Fruit fly (Drosophila melanogaster) whole organism: ENCODE measurements around the gene Cftr.

Experiments used
- CG8478 ChIP-seq: fragments of >200 bp; optimal IDR thresholded peaks from 2 replicates; lab custom pipeline; 2018; ENCODE audit warnings: inconsistent platforms
- Dll ChIP-seq: fragments of >200 bp; optimal IDR thresholded peaks from 2 replicates; lab custom pipeline; 2017
- EcR ChIP-seq, 2 experiments: fragments of >200 bp; optimal IDR thresholded peaks; 2 replicates each; lab custom pipeline; 2017; ENCODE audit warnings: missing biosample characterization in 2 of 2, missing genetic modification characterization in 2 of 2, missing genetic modification reagents in 2 of 2
- pan ChIP-seq: fragments of >200 bp; optimal IDR thresholded peaks from 2 replicates; lab custom pipeline; 2017
- psq ChIP-seq: fragments of >200 bp; optimal IDR thresholded peaks from 2 replicates; lab custom pipeline; 2017
- usp ChIP-seq: fragments of >200 bp; optimal IDR thresholded peaks from 2 replicates; lab custom pipeline; 2017; ENCODE audit warnings: missing biosample characterization, missing genetic modification characterization, mixed read lengths

The Cftr gene

dm6 chr3R:24514652-24515328 lies 28.9 kb downstream of the Cftr start, which contains the start of the genes nAChRbeta2 and DZIP1:
Gene nAChRbeta2 (minus strand): TSS chr3R:24515106.
Gene DZIP1 (plus strand): TSS chr3R:24515278.
- TF ChIP-seq usp (no peak), psq (no peak), Dll (no peak), pan (lab: Kevin White, UChicago) (no peak), EcR (GFP tag; optimal IDR thresholded peaks at IDR 0.05; lab: Kevin White, UChicago) (no peak), CG8478 (no peak)

DNA sequence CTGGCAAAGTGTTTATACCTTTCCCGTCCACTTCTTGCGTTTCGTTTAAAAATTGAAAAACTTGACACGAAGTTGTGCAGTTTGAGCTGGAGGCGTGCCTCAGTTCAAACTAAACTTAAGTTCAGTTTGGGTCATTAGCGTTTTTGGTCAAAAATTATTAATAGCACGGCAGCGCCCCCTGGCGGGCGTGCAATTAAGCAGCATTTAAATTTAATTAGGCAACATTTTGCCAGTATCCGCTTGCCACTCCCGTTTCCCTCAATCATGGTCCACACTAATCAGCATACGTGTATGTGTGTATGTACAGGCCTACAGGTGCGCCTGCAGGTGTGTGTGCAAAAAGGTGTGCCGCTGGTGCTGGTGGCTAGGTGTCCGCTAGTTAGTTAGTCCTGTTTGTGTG lies 40.1 kb downstream of the Cftr start:
- TF ChIP-seq CG8478, result no peak
- no peak for TF ChIP-seq EcR (GFP tag; optimal IDR thresholded peaks at IDR 0.05; lab: Kevin White, UChicago)
- TF ChIP-seq pan (lab: Kevin White, UChicago), result no peak

dm6 chr3R:24496084-24496483 lies 47.6 kb downstream of the Cftr start:
- no peak for TF ChIP-seq psq
- TF ChIP-seq Dll, result no peak
